Worm (Caenorhabditis elegans): ENCODE results near the gene M142.8.

The M142.8 gene

DNA sequence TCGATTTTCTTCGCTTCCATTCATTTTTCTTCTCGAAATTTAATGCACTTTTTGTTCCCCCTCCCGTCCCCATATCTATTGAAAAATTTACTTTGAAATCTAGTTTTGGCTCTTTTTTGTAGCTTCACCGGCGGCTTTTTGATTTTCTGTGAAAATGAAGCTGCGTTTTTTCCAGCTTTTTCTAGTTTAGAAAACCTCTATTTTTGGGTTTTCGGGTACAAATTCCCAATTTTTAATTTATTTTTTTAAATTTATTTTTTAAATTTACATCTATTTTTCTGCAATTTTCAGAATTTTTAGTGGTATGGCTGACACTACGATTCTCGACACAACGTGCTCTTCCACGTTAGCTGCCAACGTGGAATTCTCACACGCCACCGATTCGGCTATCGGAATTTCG is 13.7 kb downstream of the M142.8 start, which contains the start of gene strd-1:
Gene strd-1 (plus strand): TSS at position 301 of the 400 bp plus-strand sequence.
- TF ChIP-seq mef-2 (tag; optimal IDR thresholded peaks at IDR 0.05) (no peak), irx-1 (tag; optimal IDR thresholded peaks at IDR 0.05) (no peak), ztf-11 (tag; optimal IDR thresholded peaks at IDR 0.05) (no peak), hpl-2 (GFP tag; optimal IDR thresholded peaks at IDR 0.05) (no peak)

DNA sequence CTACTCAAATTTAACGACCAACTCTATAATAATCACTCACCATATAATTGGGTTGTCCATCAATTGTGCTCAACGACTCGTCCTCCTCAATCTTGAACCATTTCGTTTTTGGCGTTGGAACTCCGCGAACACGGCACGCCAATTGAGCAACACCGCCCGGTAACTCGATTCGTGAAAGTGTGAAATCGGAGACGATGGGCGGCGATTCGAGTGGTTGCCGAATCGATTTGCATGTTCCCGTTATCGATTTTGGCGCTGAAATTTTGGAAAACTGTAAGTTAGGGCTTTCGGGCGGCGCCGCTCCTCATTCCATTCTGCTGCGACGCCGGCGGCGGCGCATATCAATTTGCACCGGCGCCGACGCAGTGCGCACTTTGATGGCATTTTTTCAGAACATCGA is 18.3 kb downstream of the M142.8 start:
- no peak for TF ChIP-seq dsc-1 (tag; optimal IDR thresholded peaks at IDR 0.05)
- TF ChIP-seq ceh-82 (tag; optimal IDR thresholded peaks at IDR 0.05) = no peak

DNA sequence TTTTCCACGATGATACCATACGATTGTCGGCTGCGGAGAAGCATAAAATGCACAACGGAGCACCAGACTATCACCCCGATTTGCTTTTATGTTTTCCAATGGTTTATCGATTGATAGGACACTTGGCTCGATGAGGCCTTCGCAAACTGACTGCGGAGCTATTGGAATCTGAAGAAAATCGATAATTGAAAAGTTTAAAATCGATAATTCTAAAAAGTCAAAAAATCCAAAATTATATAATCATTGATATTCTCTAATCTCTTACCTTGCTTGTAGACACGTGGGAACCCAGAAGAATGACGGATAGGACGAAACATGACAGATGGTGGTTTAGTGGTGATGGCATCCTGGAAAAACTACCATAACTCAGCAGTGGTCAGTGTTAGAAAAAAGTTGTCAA is 19.7 kb downstream of the M142.8 start, which contains the start of gene zig-5:
Gene zig-5 (minus strand): TSS at position 349 of the 400 bp plus-strand sequence.
- TF ChIP-seq elt-3 (tag; optimal IDR thresholded peaks at IDR 0.05) (no peak), ztf-4 (tag; optimal IDR thresholded peaks at IDR 0.05) (no peak), hlh-4 (tag; optimal IDR thresholded peaks at IDR 0.05) (no peak)

DNA sequence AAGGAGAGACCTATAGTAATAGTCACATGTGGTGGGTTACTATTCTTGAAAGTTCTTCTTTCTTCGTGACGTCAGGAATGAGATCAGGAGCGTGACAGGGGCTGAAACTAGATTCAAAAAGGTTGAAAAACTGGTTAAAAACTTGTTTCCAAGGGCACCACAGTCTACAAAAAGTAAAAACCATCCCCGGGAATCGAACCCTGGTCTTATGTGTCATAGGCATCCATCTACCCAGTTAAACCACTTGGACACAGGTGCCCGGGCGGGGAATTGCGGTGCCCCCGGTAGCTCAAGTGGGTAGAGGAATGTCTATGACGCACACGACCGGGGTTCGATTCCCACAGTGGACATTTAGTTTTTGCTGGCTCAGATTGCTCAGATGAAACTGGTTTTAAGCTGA is 23.8 kb downstream of the M142.8 start:
- TF ChIP-seq lin-39 (tag; optimal IDR thresholded peaks at IDR 0.05) = no peak
- no peak for TF ChIP-seq zag-1 (tag; optimal IDR thresholded peaks at IDR 0.05)
- no peak for TF ChIP-seq nhr-90 (tag; optimal IDR thresholded peaks at IDR 0.05; ENCODE audit: poor library complexity)
- TF ChIP-seq aha-1 (tag; optimal IDR thresholded peaks at IDR 0.05) = no peak
- peak; percentile 59 for TF ChIP-seq nhr-85 (tag)
- TF ChIP-seq isw-1 (GFP tag; IDR thresholded peaks at IDR 0.05) = no peak
- no peak for TF ChIP-seq ceh-90 (tag; optimal IDR thresholded peaks at IDR 0.05)
- TF ChIP-seq pag-3 (tag; optimal IDR thresholded peaks at IDR 0.05; ENCODE audit: borderline replicate concordance, insufficient read depth) = no peak
- peak; percentile 4 for TF ChIP-seq nhr-71 (tag; optimal IDR thresholded peaks at IDR 0.05)
- no peak for TF ChIP-seq rnt-1 (tag; optimal IDR thresholded peaks at IDR 0.05)
- TF ChIP-seq unc-86 (tag; optimal IDR thresholded peaks at IDR 0.05) = no peak
- TF ChIP-seq ztf-11 (tag; optimal IDR thresholded peaks at IDR 0.05) = no peak
- no peak for TF ChIP-seq irx-1 (tag; optimal IDR thresholded peaks at IDR 0.05)
- TF ChIP-seq nhr-12 (tag; optimal IDR thresholded peaks at IDR 0.05) = no peak
- TF ChIP-seq ama-1 (optimal IDR thresholded peaks at IDR 0.05) = no peak

DNA sequence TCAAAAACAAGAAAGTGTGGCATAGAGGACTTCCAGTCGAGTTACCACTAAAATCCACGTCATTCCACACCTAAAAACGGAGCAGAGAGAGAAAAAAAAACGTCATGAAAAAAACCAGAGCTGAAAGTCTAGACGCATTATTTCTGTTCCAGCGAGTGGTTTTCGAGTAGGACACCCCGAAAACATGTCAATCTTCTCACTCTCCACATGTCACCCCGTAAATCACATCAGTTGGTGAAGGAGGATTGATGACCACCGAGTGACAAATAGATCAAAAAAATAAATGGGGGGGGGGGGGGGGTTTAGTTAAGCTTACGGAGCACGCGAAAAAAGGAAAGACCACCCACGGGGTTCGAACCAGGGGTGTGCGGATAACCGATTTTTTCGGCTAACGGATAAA is 24.3 kb downstream of the M142.8 start:
- TF ChIP-seq tbx-2 (tag; optimal IDR thresholded peaks at IDR 0.05) (no peak), efl-1 (optimal IDR thresholded peaks at IDR 0.05) (no peak), efl-1 (GFP tag; optimal IDR thresholded peaks at IDR 0.05 in 1 of 2) (no peak), ztf-11 (tag; optimal IDR thresholded peaks at IDR 0.05) (no peak), blmp-1 (tag; optimal IDR thresholded peaks at IDR 0.05) (no peak)

DNA sequence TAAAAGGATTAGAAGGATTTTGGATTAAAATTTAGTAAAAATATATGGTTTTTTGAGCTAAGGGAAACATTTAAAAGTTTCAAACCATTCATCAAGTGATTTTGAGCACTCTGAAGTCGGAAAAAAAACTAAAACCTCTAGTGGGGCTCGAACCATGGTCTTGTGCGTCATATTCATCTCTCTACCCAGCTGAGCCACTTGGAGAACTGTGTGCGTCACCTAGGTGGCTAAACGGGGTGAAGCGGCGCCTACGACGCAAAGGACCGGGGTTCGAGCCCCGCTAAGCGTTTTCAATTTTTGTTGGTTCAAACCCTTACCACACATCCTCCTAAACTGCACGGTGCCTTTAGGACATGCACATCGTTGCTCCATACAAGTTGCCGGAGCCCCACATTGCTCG is 27.0 kb downstream of the M142.8 start:
- TF ChIP-seq grh-1 (GFP tag; IDR thresholded peaks at IDR 0.05) = 0 out of 2 replicates have a peak, but pooled peaks have one; percentile 22
- no peak for TF ChIP-seq efl-1 (optimal IDR thresholded peaks at IDR 0.05)
- peak in 1 of 2 experiments; percentile 54 for TF ChIP-seq efl-1 (GFP tag; optimal IDR thresholded peaks at IDR 0.05 in 1 of 2)
- TF ChIP-seq nhr-85 (tag) = no peak

DNA sequence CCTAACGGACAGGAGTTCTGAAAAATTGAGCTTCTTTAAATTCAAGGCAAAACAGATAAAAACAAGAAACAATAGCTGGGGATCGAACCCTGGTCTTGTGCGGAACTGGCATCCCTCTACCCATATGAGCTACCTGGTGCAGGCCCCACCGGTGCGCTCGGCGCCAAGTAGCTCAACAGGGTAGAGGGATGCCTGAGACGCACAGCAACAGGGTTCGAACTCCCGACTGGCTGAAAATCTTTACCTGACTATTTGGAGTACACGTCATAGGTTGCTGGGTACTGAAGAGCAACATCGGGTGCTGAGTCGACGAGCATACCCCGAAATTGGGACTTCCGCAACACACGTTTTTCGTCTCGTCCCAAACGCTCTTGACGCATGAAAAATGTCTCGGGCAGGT is 29.5 kb downstream of the M142.8 start:
- no peak for TF ChIP-seq mef-2 (tag; optimal IDR thresholded peaks at IDR 0.05)
- no peak for TF ChIP-seq hlh-4 (tag; optimal IDR thresholded peaks at IDR 0.05)
- TF ChIP-seq ceh-90 (tag; optimal IDR thresholded peaks at IDR 0.05) = no peak
- TF ChIP-seq unc-98 (GFP tag; IDR thresholded peaks at IDR 0.05) = no peak
- no peak for TF ChIP-seq zag-1 (tag; optimal IDR thresholded peaks at IDR 0.05)
- no peak for TF ChIP-seq tbx-2 (tag; optimal IDR thresholded peaks at IDR 0.05)
- TF ChIP-seq ces-1 (GFP tag; optimal IDR thresholded peaks at IDR 0.05) = no peak
- TF ChIP-seq unc-130 (tag; optimal IDR thresholded peaks at IDR 0.05) = no peak
- no peak for TF ChIP-seq rnt-1 (tag; optimal IDR thresholded peaks at IDR 0.05)
- no peak for TF ChIP-seq C04F5.9 (tag; optimal IDR thresholded peaks at IDR 0.05)
- no peak for TF ChIP-seq elt-2 (tag; optimal IDR thresholded peaks at IDR 0.05)
- TF ChIP-seq alr-1 (tag; optimal IDR thresholded peaks at IDR 0.05; ENCODE audit: borderline replicate concordance) = no peak
- no peak for TF ChIP-seq nhr-76 (tag; optimal IDR thresholded peaks at IDR 0.05)
- TF ChIP-seq snpc-4 (tag; optimal IDR thresholded peaks at IDR 0.05) = no peak
- TF ChIP-seq vab-15 (tag; optimal IDR thresholded peaks at IDR 0.05) = no peak
- no peak for TF ChIP-seq jun-1 (tag; optimal IDR thresholded peaks at IDR 0.05)

All from whole organism, L1 larva.